Worm (Caenorhabditis elegans) whole organism, young adult: Measurements from ENCODE around the gene gst-1.

Experiments used
- B0336.3 ChIP-seq: fragments of 200-800 bp; sonication (Bioruptor generic); IDR thresholded peaks from 2 replicates; pipeline ENCODE4 v1.3.6; 2022; ENCODE audit warnings: missing genetic modification characterization, missing compliant biosample characterization
- F49E8.2 ChIP-seq: sonication (generic microtip); optimal IDR thresholded peaks from 3 replicates; lab custom pipeline; 2017; ENCODE audit warnings: missing genetic modification characterization, mild to moderate bottlenecking, missing compliant biosample characterization, antibody characterized with exemption, moderate library complexity; ENCODE audit not compliant: insufficient read depth
- T07F8.4 ChIP-seq: sonication (generic microtip); optimal IDR thresholded peaks from 2 replicates; lab custom pipeline; 2016; ENCODE audit warnings: mild to moderate bottlenecking, missing genetic modification characterization, moderate library complexity, missing compliant biosample characterization
- Y53G8AR.9 ChIP-seq: fragments of 200-800 bp; sonication (Bioruptor generic); conservative IDR thresholded peaks from 2 replicates; pipeline ENCODE4 v1.3.6; 2022; ENCODE audit warnings: missing genetic modification reagents, missing genetic modification characterization, missing compliant biosample characterization
- Y56A3A.18 ChIP-seq: fragments of 200-800 bp; sonication (Bioruptor generic); IDR thresholded peaks from 2 replicates; pipeline ENCODE4 v1.3.6; 2022; ENCODE audit warnings: missing genetic modification reagents, missing genetic modification characterization, missing compliant biosample characterization
- aptf-3 ChIP-seq: fragments of 200-800 bp; sonication (Bioruptor generic); IDR thresholded peaks from 2 replicates; pipeline ENCODE4 v1.3.6; 2022; ENCODE audit warnings: missing genetic modification characterization, missing compliant biosample characterization
- efl-1 ChIP-seq: fragments of 150-350 bp; optimal IDR thresholded peaks from 2 replicates; lab custom pipeline; 2014; ENCODE audit warnings: missing biosample characterization, missing genetic modification reagents, missing genetic modification characterization
- madf-3 ChIP-seq: fragments of 200-800 bp; sonication (Bioruptor generic); IDR thresholded peaks from 2 replicates; pipeline ENCODE4 v1.3.6; 2022; ENCODE audit warnings: missing genetic modification reagents, missing genetic modification characterization, missing compliant biosample characterization
- nfya-2 ChIP-seq: fragments of 200-800 bp; sonication (Bioruptor generic); IDR thresholded peaks from 2 replicates; pipeline ENCODE4 v1.3.6; 2022; ENCODE audit warnings: missing genetic modification reagents, missing genetic modification characterization, missing compliant biosample characterization
- pbrm-1 ChIP-seq: fragments of 200-800 bp; sonication (Bioruptor generic); IDR thresholded peaks from 2 replicates; pipeline ENCODE4 v1.3.6; 2022; ENCODE audit warnings: missing genetic modification reagents, missing genetic modification characterization, missing compliant biosample characterization
- rpc-1 ChIP-seq, 2 experiments: fragments of 150-350 bp in 1 of 2; sonication (generic microtip) in 1 of 2; optimal IDR thresholded peaks; 2 replicates each; lab custom pipeline; 2014 to 2018; ENCODE audit warnings: missing biosample characterization in 1 of 2, missing genetic modification characterization in 1 of 2, missing genetic modification reagents in 1 of 2, missing genotype in 1 of 2
- sdz-38 ChIP-seq: sonication (generic microtip); optimal IDR thresholded peaks from 2 replicates; lab custom pipeline; 2016; ENCODE audit warnings: missing genotype, missing genetic modification characterization, missing compliant biosample characterization
- unc-130 ChIP-seq: sonication (generic microtip); optimal IDR thresholded peaks from 2 replicates; lab custom pipeline; 2016; ENCODE audit warnings: missing genetic modification reagents, missing genetic modification characterization, missing compliant biosample characterization
- xnd-1 ChIP-seq: sonication (generic microtip); optimal IDR thresholded peaks from 2 replicates; lab custom pipeline; 2016; ENCODE audit warnings: missing genotype, missing genetic modification reagents, missing genetic modification characterization, missing compliant biosample characterization

DNA sequence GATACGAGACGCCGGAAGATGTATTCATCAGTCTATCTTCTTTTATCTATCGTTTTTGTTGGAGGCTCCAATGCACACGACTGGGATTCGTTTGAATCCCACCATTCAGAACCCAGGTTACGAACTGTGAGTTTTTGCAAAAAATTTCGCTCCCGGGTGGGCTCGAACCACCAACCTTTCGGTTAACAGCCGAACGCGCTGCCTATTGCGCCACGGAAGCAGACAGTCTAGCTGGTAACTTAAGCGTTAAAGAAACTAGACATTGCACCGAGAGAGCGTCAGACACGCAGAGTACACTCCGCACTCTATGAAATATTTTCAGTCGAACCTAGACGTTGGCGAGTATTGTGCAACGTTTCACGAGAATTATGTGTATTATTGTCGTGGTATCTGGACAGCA is 44.9 kb downstream of the gst-1 start:
- TF ChIP-seq madf-3 (GFP tag; lab: Robert Waterston, UW) (peak; percentile 59; the same call in 1 of the 2 replicates), unc-130 (GFP tag; lab: Kevin White, UChicago) (no peak), F49E8.2 (tag; lab: Kevin White, UChicago) (peak; percentile 40), T07F8.4 (tag; lab: Kevin White, UChicago) (peak; percentile 56), pbrm-1 (GFP tag; lab: Robert Waterston, UW) (0 out of 2 replicates have a peak, but pooled peaks have one; percentile 55), efl-1 (GFP tag; lab: Kevin White, UChicago) (no peak), Y53G8AR.9 (GFP tag; lab: Robert Waterston, UW) (no peak), nfya-2 (GFP tag; lab: Robert Waterston, UW) (no peak), rpc-1 (optimal IDR thresholded peaks at IDR 0.05; lab: Kevin White, UChicago) (peak; percentile 74), rpc-1 (tag; optimal IDR thresholded peaks at IDR 0.05; lab: Kevin White, UChicago) (peak; percentile 80), sdz-38 (no peak), Y56A3A.18 (GFP tag; lab: Robert Waterston, UW) (0 out of 2 replicates have a peak, but pooled peaks have one; percentile 70), xnd-1 (tag; lab: Kevin White, UChicago) (no peak), aptf-3 (GFP tag; lab: Robert Waterston, UW) (no peak), B0336.3 (GFP tag; lab: Robert Waterston, UW) (peak; percentile 62)
